Worm (Caenorhabditis elegans): ENCODE measurements around the gene twk-22.

DNA sequence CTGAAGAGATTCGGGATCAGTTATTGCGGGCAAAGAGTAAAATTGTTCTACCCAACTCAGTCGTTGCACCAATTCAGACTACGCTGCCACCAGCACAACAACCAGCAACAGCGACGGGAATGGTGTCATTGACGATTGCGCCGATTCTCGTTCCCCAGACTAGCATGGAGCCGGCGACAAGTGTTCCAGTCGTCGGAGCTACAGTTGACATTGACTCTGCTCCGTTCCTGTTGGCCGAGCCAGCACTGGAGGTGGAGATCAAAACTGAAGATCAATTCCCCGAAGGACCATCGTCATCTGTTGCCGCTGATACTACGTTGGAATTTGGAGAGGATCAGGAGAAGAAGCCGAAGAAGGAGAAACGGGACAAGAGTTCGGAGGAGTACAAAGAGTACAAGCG, 29.1 kb downstream of the twk-22 start:
- TF ChIP-seq sem-4 (tag; optimal IDR thresholded peaks at IDR 0.05) (no peak), lin-39 (tag; optimal IDR thresholded peaks at IDR 0.05) (no peak), ztf-4 (tag; optimal IDR thresholded peaks at IDR 0.05) (no peak), ceh-82 (tag; optimal IDR thresholded peaks at IDR 0.05) (no peak), alr-1 (tag; optimal IDR thresholded peaks at IDR 0.05) (no peak), mab-5 (tag; optimal IDR thresholded peaks at IDR 0.05) (no peak), ama-1 (optimal IDR thresholded peaks at IDR 0.05) (no peak), sma-9 (GFP tag; optimal IDR thresholded peaks at IDR 0.05) (no peak), sma-9 (tag; optimal IDR thresholded peaks at IDR 0.05) (no peak), unc-39 (tag; optimal IDR thresholded peaks at IDR 0.05) (no peak), crh-2 (tag; optimal IDR thresholded peaks at IDR 0.05) (no peak), elt-1 (tag; optimal IDR thresholded peaks at IDR 0.05) (no peak), gmeb-1 (tag; optimal IDR thresholded peaks at IDR 0.05) (no peak), unc-62 (GFP tag; optimal IDR thresholded peaks at IDR 0.05) (no peak)

All from whole organism, L2 larva.